Worm (Caenorhabditis elegans): ENCODE results near the gene T24C2.3.

The T24C2.3 gene

ce11 chrX:14562286-14563086, 19.2 kb downstream of the T24C2.3 start (continued):
- TF ChIP-seq pqm-1 (tag; optimal IDR thresholded peaks at IDR 0.05): no peak
- TF ChIP-seq sox-4 (tag; optimal IDR thresholded peaks at IDR 0.05): peak; percentile 96
- no peak for TF ChIP-seq ceh-82 (tag; optimal IDR thresholded peaks at IDR 0.05)
- TF ChIP-seq ztf-11 (tag; optimal IDR thresholded peaks at IDR 0.05): no peak
- peak; percentile 82 for TF ChIP-seq lin-14 (GFP tag; optimal IDR thresholded peaks at IDR 0.05)
- TF ChIP-seq nhr-28 (tag; optimal IDR thresholded peaks at IDR 0.05): no peak
- peak; percentile 25 for TF ChIP-seq zip-4 (GFP tag; optimal IDR thresholded peaks at IDR 0.05)
- no peak for TF ChIP-seq skn-1 (tag; optimal IDR thresholded peaks at IDR 0.05)
- peak; percentile 75 for TF ChIP-seq fkh-10 (GFP tag; optimal IDR thresholded peaks at IDR 0.05)
- TF ChIP-seq tbx-2 (tag; optimal IDR thresholded peaks at IDR 0.05): no peak
- TF ChIP-seq sup-37 (GFP tag; optimal IDR thresholded peaks at IDR 0.05): no peak
- TF ChIP-seq unc-62 (GFP tag; optimal IDR thresholded peaks at IDR 0.05): no peak
- TF ChIP-seq snpc-4 (tag; optimal IDR thresholded peaks at IDR 0.05): no peak
- no peak for TF ChIP-seq nhr-84 (tag; optimal IDR thresholded peaks at IDR 0.05)
- no peak for TF ChIP-seq nhr-85 (tag)
- TF ChIP-seq C16A3.4 (tag; optimal IDR thresholded peaks at IDR 0.05): no peak
- no peak for TF ChIP-seq tlp-1 (tag; optimal IDR thresholded peaks at IDR 0.05)
- peak; percentile 97 for TF ChIP-seq egl-13 (tag; optimal IDR thresholded peaks at IDR 0.05)
- peak; percentile 73 for TF ChIP-seq blmp-1 (tag; optimal IDR thresholded peaks at IDR 0.05)
- no peak for TF ChIP-seq ceh-90 (tag; optimal IDR thresholded peaks at IDR 0.05)
- peak; percentile 67 for TF ChIP-seq lin-13 (GFP tag; optimal IDR thresholded peaks at IDR 0.05)
- TF ChIP-seq aly-2 (tag; optimal IDR thresholded peaks at IDR 0.05): no peak
- peak; percentile 56 for TF ChIP-seq hlh-4 (tag; optimal IDR thresholded peaks at IDR 0.05)
- no peak for TF ChIP-seq ama-1 (optimal IDR thresholded peaks at IDR 0.05)
- no peak for TF ChIP-seq sptf-1 (tag; optimal IDR thresholded peaks at IDR 0.05)
- TF ChIP-seq elt-2 (tag; optimal IDR thresholded peaks at IDR 0.05): no peak
- peak in 1 of 2 experiments; percentile 72 for TF ChIP-seq lsy-2 (tag; optimal IDR thresholded peaks at IDR 0.05)
- TF ChIP-seq unc-130 (tag; optimal IDR thresholded peaks at IDR 0.05): no peak
- TF ChIP-seq vab-15 (tag; optimal IDR thresholded peaks at IDR 0.05): no peak
- TF ChIP-seq snu-23 (GFP tag; optimal IDR thresholded peaks at IDR 0.05): peak; percentile 34
- TF ChIP-seq F16B12.6 (tag; optimal IDR thresholded peaks at IDR 0.05): no peak
- TF ChIP-seq ets-5 (GFP tag; IDR thresholded peaks at IDR 0.05): no peak
- TF ChIP-seq nhr-47 (tag; optimal IDR thresholded peaks at IDR 0.05): peak; percentile 96
- peak in 2 of 6 experiments; percentile 6 to 35 for TF ChIP-seq elt-3 (tag; optimal IDR thresholded peaks at IDR 0.05)
- TF ChIP-seq pag-3 (tag; optimal IDR thresholded peaks at IDR 0.05; ENCODE audit: borderline replicate concordance, insufficient read depth): no peak
- TF ChIP-seq zag-1 (tag; optimal IDR thresholded peaks at IDR 0.05): no peak
- TF ChIP-seq Y116A8C.19 (tag; optimal IDR thresholded peaks at IDR 0.05; ENCODE audit: borderline replicate concordance): no peak
- TF ChIP-seq nhr-76 (tag; optimal IDR thresholded peaks at IDR 0.05): no peak
- TF ChIP-seq jun-1 (tag; optimal IDR thresholded peaks at IDR 0.05): no peak
- peak; percentile 60 for TF ChIP-seq xbp-1 (tag; optimal IDR thresholded peaks at IDR 0.05)
- TF ChIP-seq nhr-19 (GFP tag; conservative IDR thresholded peaks at IDR 0.05): peak; percentile 68
- TF ChIP-seq ceh-8 (GFP tag; optimal IDR thresholded peaks at IDR 0.05): peak; percentile 61
- no peak for TF ChIP-seq ceh-63 (GFP tag; optimal IDR thresholded peaks at IDR 0.05)
- TF ChIP-seq unc-98 (GFP tag; IDR thresholded peaks at IDR 0.05): no peak
- TF ChIP-seq lin-35 (GFP tag; optimal IDR thresholded peaks at IDR 0.05): no peak
- TF ChIP-seq hpl-2 (GFP tag; optimal IDR thresholded peaks at IDR 0.05): no peak
- TF ChIP-seq mdl-1 (tag; optimal IDR thresholded peaks at IDR 0.05): no peak
- peak; percentile 87 for TF ChIP-seq pax-3 (tag; optimal IDR thresholded peaks at IDR 0.05)
